Worm (Caenorhabditis elegans) whole organism, late embryonic: Measurements from ENCODE around the gene lip-1.

Experiments
- F13H6.1 ChIP-seq: sonication (generic microtip); optimal IDR thresholded peaks from 2 replicates; lab custom pipeline; 2016; ENCODE audit warnings: missing genetic modification characterization, missing compliant biosample characterization
- ama-1 ChIP-seq: fragments of 150-350 bp; optimal IDR thresholded peaks from 2 replicates; lab custom pipeline; 2014
- elt-2 ChIP-seq: sonication (generic microtip); optimal IDR thresholded peaks from 2 replicates; lab custom pipeline; 2016; ENCODE audit warnings: missing genetic modification reagents, missing genetic modification characterization, missing compliant biosample characterization
- ets-4 ChIP-seq: sonication (generic microtip); optimal IDR thresholded peaks from 2 replicates; lab custom pipeline; 2016; ENCODE audit warnings: missing genetic modification characterization, missing compliant biosample characterization
- hlh-30 ChIP-seq: sonication (generic microtip); optimal IDR thresholded peaks from 2 replicates; lab custom pipeline; 2017; ENCODE audit warnings: antibody characterized with exemption, missing genetic modification characterization, missing compliant biosample characterization; ENCODE audit not compliant: insufficient read depth
- nhr-11 ChIP-seq: fragments of 150-350 bp; optimal IDR thresholded peaks from 2 replicates; lab custom pipeline; 2014; ENCODE audit warnings: missing biosample characterization, missing genetic modification characterization
- pqm-1 ChIP-seq: sonication (generic microtip); optimal IDR thresholded peaks from 2 replicates; lab custom pipeline; 2016; ENCODE audit warnings: missing genetic modification characterization, missing compliant biosample characterization
- sox-2 ChIP-seq: fragments of 200-800 bp; sonication (Bioruptor generic); IDR thresholded peaks from 2 replicates; pipeline ENCODE4 v1.3.6; 2022; ENCODE audit warnings: missing genetic modification reagents, missing genetic modification characterization, missing compliant biosample characterization
- tbx-7 ChIP-seq: sonication (generic microtip); optimal IDR thresholded peaks from 2 replicates; lab custom pipeline; 2016; ENCODE audit warnings: missing genotype, missing genetic modification characterization, missing compliant biosample characterization
- unc-55 ChIP-seq: sonication (generic microtip); optimal IDR thresholded peaks from 2 replicates; lab custom pipeline; 2017; ENCODE audit warnings: missing biosample characterization, missing genetic modification reagents, missing genetic modification characterization

- TF ChIP-seq sox-2 (GFP tag; lab: Robert Waterston, UW), result no peak
- no peak for TF ChIP-seq pqm-1
- no peak for TF ChIP-seq ama-1 (lab: Kevin White, UChicago)
- TF ChIP-seq F13H6.1 (tag; lab: Kevin White, UChicago), result no peak
- TF ChIP-seq hlh-30 (tag; lab: Kevin White, UChicago), result no peak
- TF ChIP-seq ets-4 (tag; lab: Kevin White, UChicago), result no peak
- no peak for TF ChIP-seq elt-2 (tag; lab: Kevin White, UChicago)
- TF ChIP-seq unc-55, result no peak
- TF ChIP-seq tbx-7, result no peak
- TF ChIP-seq nhr-11 (tag; lab: Kevin White, UChicago), result no peak
These were observed 1.0 kb upstream of the lip-1 start for ce11 chrIV:6841562-6842282.
